Worm (Caenorhabditis elegans): Measurements from ENCODE around the gene T16G12.4.
"Not testable (repeated sequence)": the region's sequence is repeated elsewhere in the genome, so short reads cannot be mapped to it uniquely, and the experiment has no call there.

Gene T16G12.4

DNA sequence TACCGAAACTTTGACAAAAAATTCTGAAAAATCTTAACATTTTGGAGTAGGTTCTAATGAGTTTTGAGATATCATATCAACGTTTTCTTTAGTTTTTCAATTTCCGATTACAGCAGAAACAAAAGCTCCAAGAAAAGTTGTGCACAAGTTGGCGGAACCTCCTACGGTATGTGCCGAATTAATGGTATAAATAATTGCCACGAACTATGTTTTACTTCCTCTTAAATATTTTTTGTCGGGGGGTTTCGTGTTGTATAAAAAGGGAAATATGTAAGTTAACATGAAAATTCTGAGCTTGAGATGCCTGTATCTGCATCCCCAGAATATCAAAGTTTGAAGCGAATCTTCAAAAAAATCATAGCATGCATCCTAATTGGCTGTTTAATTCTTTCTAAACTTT, 23.7 kb upstream of the T16G12.4 start, which contains the start of gene M04D8.8:
Gene M04D8.8 (plus strand): TSS at position 301 of the 400 bp plus-strand sequence.
- TF ChIP-seq ztf-29 (GFP tag; IDR thresholded peaks at IDR 0.05): no peak

DNA sequence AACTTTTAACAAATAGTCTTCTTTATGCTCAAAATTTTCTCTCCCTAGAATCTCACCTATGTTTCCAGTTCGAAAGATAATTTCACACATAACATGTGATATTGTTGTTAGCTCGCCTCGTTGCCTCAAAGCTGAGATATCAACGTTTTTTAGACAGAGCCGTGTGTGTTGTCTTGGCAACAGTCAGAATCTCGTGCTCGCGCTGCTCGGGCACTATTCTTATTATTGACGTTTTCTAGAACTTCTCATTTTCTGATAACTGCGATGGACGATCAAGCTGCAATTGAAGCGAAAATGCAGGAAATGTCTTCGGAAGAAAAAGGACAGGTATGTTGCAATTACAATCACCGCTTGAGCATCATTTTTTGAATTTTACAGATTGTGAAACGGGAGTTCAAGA, 21.8 kb upstream of the T16G12.4 start, which contains the start of gene xbx-3:
Gene xbx-3 (plus strand): TSS at position 163 of the 400 bp plus-strand sequence.
- TF ChIP-seq flt-1 (GFP tag; IDR thresholded peaks at IDR 0.05) (no peak), cog-1 (tag; optimal IDR thresholded peaks at IDR 0.05) (no peak), klf-2 (GFP tag; conservative IDR thresholded peaks at IDR 0.05) (no peak), ref-1 (GFP tag; conservative IDR thresholded peaks at IDR 0.05) (no peak), med-1 (GFP tag; optimal IDR thresholded peaks at IDR 0.05; ENCODE audit: insufficient read depth) (no peak), tab-1 (GFP tag; IDR thresholded peaks at IDR 0.05) (no peak), ztf-29 (GFP tag; IDR thresholded peaks at IDR 0.05) (no peak), ztf-23 (GFP tag; IDR thresholded peaks at IDR 0.05) (no peak), T22C8.4 (GFP tag; IDR thresholded peaks at IDR 0.05) (no peak)

DNA sequence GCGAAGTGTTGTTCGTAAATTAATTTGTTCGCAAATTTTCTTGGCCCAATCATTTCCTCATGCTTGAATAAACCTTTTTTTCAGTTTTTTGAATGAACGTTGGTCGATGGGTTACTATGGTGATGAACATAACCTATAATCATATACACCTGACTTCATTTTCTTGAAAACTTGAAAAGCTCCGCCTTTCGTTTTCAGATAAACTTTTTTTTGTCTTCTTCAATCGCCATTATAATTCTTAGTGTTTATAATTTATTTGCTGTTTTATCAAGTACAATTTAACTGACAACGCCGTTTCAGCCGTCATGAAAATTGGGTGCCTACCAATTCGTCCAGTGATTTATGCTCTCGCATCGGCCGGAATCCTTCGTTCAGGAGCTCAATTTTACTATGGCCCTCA, 20.5 kb upstream of the T16G12.4 start, which contains the start of gene M04D8.7:
Gene M04D8.7 (plus strand): TSS at position 301 of the 400 bp plus-strand sequence.
- TF ChIP-seq flt-1 (GFP tag; IDR thresholded peaks at IDR 0.05) (no peak), klf-2 (GFP tag; conservative IDR thresholded peaks at IDR 0.05) (no peak), ztf-29 (GFP tag; IDR thresholded peaks at IDR 0.05) (no peak), med-1 (GFP tag; optimal IDR thresholded peaks at IDR 0.05; ENCODE audit: insufficient read depth) (no peak), ref-1 (GFP tag; conservative IDR thresholded peaks at IDR 0.05) (no peak), T22C8.4 (GFP tag; IDR thresholded peaks at IDR 0.05) (no peak), tab-1 (GFP tag; IDR thresholded peaks at IDR 0.05) (no peak), ztf-23 (GFP tag; IDR thresholded peaks at IDR 0.05) (no peak), cog-1 (tag; optimal IDR thresholded peaks at IDR 0.05) (no peak)

DNA sequence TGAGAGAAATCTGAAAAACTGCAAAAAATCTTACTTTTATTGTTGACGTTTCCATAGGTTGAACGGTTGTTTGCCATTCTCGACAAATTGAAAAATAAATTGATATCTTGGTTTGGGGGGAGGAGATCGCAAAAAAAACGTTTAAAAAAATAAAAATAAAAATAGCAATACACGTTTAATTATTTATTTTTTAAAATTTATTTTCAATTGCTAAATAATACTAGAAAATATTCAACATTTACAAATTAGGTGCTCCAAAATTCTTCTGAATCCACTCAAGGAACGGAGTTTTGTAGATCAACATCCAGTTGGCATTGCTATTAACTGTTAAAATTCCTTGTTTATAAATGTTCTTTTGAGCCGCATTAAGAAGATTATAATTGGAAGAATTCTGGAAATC, 17.6 kb upstream of the T16G12.4 start, which contains the start of gene T16G12.7:
Gene T16G12.7 (minus strand): TSS at position 101 of the 400 bp plus-strand sequence.
- TF ChIP-seq ref-1 (GFP tag; conservative IDR thresholded peaks at IDR 0.05) (no peak), klf-2 (GFP tag; conservative IDR thresholded peaks at IDR 0.05) (no peak), tab-1 (GFP tag; IDR thresholded peaks at IDR 0.05) (no peak)

DNA sequence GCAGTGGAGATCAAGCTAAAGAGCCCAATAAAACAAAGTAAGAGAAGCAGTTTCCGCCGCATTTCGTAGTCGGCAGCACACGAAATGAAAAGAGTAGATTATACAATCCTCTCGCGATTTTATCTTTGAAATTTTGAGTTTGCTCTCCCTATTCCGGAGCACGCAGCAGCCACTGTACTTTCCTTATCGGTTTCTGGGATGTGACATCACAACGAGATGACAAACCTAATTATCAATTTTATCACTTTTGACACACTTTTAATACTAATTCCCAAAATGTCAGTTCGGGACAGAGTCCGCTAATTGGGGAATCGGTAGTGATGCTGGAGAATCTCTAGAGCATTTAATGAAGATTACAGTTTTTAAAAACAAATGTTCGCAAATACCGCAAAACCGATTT, 7.9 kb upstream of the T16G12.4 start, which contains the start of gene T16G12.1:
Gene T16G12.1 (minus strand): TSS at position 176 of the 400 bp plus-strand sequence.
- TF ChIP-seq tab-1 (GFP tag; IDR thresholded peaks at IDR 0.05) (no peak), ztf-23 (GFP tag; IDR thresholded peaks at IDR 0.05) (no peak), med-1 (GFP tag; optimal IDR thresholded peaks at IDR 0.05; ENCODE audit: insufficient read depth) (no peak)

DNA sequence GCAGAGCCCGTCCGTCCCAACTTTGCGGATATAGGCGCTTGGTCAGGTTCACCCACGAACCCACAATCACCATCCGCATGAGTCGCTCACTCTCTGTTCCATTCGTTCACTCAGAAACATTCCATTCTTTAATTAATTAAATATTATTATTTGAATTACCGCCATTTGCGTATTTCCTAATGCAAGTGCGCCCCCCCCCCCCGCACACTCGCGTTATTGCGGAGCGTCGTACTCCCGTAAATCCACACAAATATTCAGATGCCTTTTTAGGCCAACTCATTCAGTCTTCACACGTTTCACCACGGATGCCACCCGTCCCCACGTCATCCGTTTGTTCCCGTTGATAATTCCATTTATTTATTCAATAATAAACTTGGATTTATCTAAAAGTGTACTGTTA, 7.3 kb upstream of the T16G12.4 start, which contains the start of gene T16G12.3:
Gene T16G12.3 (plus strand): TSS at position 301 of the 400 bp plus-strand sequence.
- not testable (repeated sequence) for TF ChIP-seq ztf-23 (GFP tag; IDR thresholded peaks at IDR 0.05); klf-2 (GFP tag; conservative IDR thresholded peaks at IDR 0.05); flt-1 (GFP tag; IDR thresholded peaks at IDR 0.05)

DNA sequence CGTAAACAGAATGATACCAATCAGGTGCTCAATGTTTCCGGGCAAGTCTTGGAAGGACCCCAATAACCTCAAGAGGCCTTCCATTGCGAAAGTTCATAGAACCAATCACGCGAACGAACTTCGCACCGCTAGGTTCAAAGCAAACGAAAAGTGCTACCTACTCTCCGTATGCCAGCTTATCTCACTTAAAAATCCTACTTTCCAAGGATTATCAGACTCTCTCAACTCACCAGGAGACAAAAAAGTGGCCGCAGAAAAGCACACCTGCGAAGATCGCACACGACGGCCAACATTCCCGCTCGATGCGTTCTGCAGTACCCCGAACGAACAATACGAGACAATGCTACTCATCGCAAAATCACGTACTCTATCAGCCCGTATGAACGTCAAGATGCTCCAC, 4.3 kb upstream of the T16G12.4 start, which contains the start of gene T16G12.12:
Gene T16G12.12 (plus strand): TSS at position 301 of the 400 bp plus-strand sequence.
- TF ChIP-seq flt-1, tab-1, ztf-29 (GFP tag; IDR thresholded peaks at IDR 0.05): not testable (repeated sequence)

DNA sequence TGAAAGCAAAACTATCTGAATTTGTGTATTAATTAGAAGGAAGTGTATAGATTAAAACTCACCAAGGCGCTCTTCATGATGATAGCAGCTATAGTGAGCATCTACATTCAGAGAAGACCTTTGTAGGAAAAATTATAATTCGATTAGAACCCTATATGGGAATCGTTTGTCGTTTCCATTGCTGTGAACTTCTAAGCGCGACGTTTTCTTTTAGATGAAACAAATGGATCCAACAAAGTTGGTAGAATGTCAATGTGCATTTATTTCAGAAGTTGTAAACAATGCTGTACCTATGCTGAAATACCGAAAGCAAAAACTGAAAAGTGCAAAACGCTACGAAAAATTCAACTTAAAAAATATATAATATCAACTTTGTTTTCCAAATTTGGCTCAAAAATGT, 1.6 kb upstream of the T16G12.4 start, which contains the start of gene T16G12.10:
Gene T16G12.10 (minus strand): TSS at position 101 of the 400 bp plus-strand sequence.
- TF ChIP-seq tab-1 (GFP tag; IDR thresholded peaks at IDR 0.05) (no peak), flt-1 (GFP tag; IDR thresholded peaks at IDR 0.05) (no peak), cog-1 (tag; optimal IDR thresholded peaks at IDR 0.05) (no peak), ztf-23 (GFP tag; IDR thresholded peaks at IDR 0.05) (no peak), ref-1 (GFP tag; conservative IDR thresholded peaks at IDR 0.05) (no peak), ztf-29 (GFP tag; IDR thresholded peaks at IDR 0.05) (no peak), T22C8.4 (GFP tag; IDR thresholded peaks at IDR 0.05) (no peak)

DNA sequence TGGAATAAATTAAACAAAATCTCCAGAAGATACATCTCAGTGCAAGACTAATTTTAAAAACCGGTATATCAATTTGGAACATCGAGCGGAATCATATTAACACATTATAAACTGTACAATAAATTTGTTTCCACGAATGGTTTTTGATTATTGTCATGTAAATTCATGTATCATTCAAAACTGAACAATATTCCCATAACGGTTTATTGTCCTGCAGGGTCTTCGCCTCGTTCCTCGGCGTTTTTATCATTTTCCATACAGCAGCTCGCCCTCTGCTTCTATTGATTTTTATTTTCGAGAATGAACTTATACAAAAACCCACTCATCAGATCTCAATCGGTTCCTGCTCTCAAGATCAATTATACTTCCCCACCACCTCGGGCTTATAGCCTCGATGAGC, 1.4 kb downstream of the T16G12.4 start, which contains the start of gene T16G12.8:
Gene T16G12.8 (plus strand): TSS at position 301 of the 400 bp plus-strand sequence.
- TF ChIP-seq ztf-29 (GFP tag; IDR thresholded peaks at IDR 0.05): no peak
- no peak for TF ChIP-seq ztf-23 (GFP tag; IDR thresholded peaks at IDR 0.05)
- no peak for TF ChIP-seq med-1 (GFP tag; optimal IDR thresholded peaks at IDR 0.05; ENCODE audit: insufficient read depth)

DNA sequence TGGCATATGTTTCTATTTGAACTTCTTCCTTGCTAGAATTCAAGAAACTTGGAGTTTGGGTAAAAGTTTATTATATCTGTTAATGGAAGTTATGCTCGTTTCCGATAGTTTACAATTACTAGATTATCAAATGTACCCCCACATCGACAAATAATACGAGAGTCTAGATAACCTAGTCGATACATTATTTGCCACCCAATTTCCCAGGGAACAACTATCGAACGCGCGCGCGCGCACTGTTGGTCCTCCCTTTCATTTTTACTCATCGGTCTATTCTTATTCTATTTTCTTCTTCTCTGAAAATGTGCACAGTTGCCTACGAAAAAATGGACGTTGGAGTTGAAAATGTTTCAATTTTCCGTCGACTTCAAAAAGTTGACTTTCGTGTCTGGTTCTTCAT, 3.0 kb downstream of the T16G12.4 start, which contains the start of gene T16G12.13:
Gene T16G12.13 (plus strand): TSS at position 293 of the 400 bp plus-strand sequence.
- no peak for TF ChIP-seq med-1 (GFP tag; optimal IDR thresholded peaks at IDR 0.05; ENCODE audit: insufficient read depth)
- no peak for TF ChIP-seq flt-1 (GFP tag; IDR thresholded peaks at IDR 0.05)
- no peak for TF ChIP-seq ztf-29 (GFP tag; IDR thresholded peaks at IDR 0.05)
- TF ChIP-seq T22C8.4 (GFP tag; IDR thresholded peaks at IDR 0.05): no peak
- TF ChIP-seq ztf-23 (GFP tag; IDR thresholded peaks at IDR 0.05): no peak
- no peak for TF ChIP-seq tab-1 (GFP tag; IDR thresholded peaks at IDR 0.05)
- no peak for TF ChIP-seq ref-1 (GFP tag; conservative IDR thresholded peaks at IDR 0.05)
- no peak for TF ChIP-seq cog-1 (tag; optimal IDR thresholded peaks at IDR 0.05)
- TF ChIP-seq klf-2 (GFP tag; conservative IDR thresholded peaks at IDR 0.05): no peak

DNA sequence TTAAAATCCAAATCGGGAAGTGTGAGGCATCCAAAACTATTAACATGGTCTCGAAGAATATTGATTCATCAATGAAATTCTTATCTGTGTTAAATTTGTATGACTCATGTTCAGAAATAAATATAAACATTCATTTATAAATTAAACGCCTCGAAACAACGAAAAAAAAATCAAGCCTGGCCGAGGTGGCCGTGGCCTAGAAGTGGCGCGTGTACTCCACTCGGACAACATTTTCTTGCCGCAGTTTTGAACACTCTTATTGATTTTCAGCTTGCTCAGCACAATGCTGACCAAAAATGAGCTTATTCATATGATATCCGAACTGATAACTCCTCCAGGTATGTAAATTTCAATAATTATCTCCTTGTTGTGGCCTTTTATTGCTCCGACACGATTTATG, 6.5 kb downstream of the T16G12.4 start, which contains the start of gene ekl-6:
Gene ekl-6 (plus strand): TSS at position 265 of the 400 bp plus-strand sequence.
- TF ChIP-seq T22C8.4 (GFP tag; IDR thresholded peaks at IDR 0.05): peak; percentile 10; the same call in 1 of the 2 replicates
- peak; percentile 37 for TF ChIP-seq cog-1 (tag; optimal IDR thresholded peaks at IDR 0.05)
- no peak for TF ChIP-seq ref-1 (GFP tag; conservative IDR thresholded peaks at IDR 0.05)
- TF ChIP-seq flt-1 (GFP tag; IDR thresholded peaks at IDR 0.05): peak; percentile 71
- TF ChIP-seq ztf-29 (GFP tag; IDR thresholded peaks at IDR 0.05): no peak
- TF ChIP-seq tab-1 (GFP tag; IDR thresholded peaks at IDR 0.05): no peak
- no peak for TF ChIP-seq klf-2 (GFP tag; conservative IDR thresholded peaks at IDR 0.05)
- no peak for TF ChIP-seq ztf-23 (GFP tag; IDR thresholded peaks at IDR 0.05)
- TF ChIP-seq med-1 (GFP tag; optimal IDR thresholded peaks at IDR 0.05; ENCODE audit: insufficient read depth): no peak
